Fruit fly (Drosophila melanogaster) Kc167 (cell line): ENCODE results near the gene CAH4.

ENCODE experiments used
- Myc ChIP-seq: fragments of >200 bp; optimal IDR thresholded peaks from 2 replicates; lab custom pipeline; 2017; ENCODE audit warnings: missing external identifiers
- Sin3A ChIP-seq: fragments of >200 bp; optimal IDR thresholded peaks from 2 replicates; lab custom pipeline; 2018; ENCODE audit warnings: missing external identifiers
- h ChIP-seq: fragments of >200 bp; optimal IDR thresholded peaks from 3 replicates; lab custom pipeline; 2018; ENCODE audit warnings: missing external identifiers
- insv ChIP-seq: fragments of >200 bp; optimal IDR thresholded peaks from 3 replicates; lab custom pipeline; 2018; ENCODE audit warnings: missing external identifiers
- ttk ChIP-seq: sonication (Bioruptor generic); optimal IDR thresholded peaks from 2 replicates; lab custom pipeline; 2017; ENCODE audit warnings: missing external identifiers

DNA sequence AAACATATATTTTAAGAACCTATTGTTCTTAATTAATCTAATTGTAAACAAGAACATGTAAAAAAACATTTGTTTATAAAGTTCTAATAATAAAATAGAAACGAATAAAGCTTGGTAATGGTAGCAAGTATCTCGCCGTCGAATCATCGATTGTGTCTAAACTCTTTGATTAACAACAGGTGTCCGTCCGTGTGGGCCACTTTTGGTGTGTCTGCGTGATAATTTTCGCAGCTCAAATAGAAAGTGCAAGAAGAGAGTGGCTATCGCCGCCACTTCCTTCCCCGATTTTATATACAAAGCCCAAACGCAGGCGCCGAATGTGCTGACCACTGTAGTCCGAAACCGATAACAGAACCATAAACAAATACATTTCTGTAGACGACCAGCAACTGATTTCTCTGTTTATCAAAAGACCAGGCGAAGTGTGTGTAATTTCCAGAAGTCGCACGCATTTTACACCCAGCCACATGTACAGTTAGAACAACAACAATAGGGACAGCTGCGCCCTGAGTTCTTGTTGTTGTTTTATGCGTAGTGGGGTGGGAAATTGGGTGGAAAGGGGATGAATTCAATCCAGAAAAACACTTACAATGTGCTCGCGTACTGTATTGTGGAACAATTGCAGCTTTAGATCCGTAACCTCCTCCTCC lies 44.2 kb downstream of the CAH4 start:
- TF ChIP-seq insv (lab: Kevin White, UChicago) (no peak), ttk (lab: Kevin White, UChicago) (no peak), Sin3A (lab: Kevin White, UChicago) (no peak), h (lab: Kevin White, UChicago) (no peak), Myc (lab: Kevin White, UChicago) (no peak)
